Worm (Caenorhabditis elegans) whole organism, L4 larva: Measurements from ENCODE around the gene T08B6.4.

Experiments used
- D1046.2 ChIP-seq: fragments of 200-800 bp; sonication (Bioruptor generic); IDR thresholded peaks from 2 replicates; pipeline ENCODE4 v1.3.6; 2022; ENCODE audit warnings: missing genetic modification characterization, missing compliant biosample characterization
- F26F4.8 ChIP-seq: fragments of 200-800 bp; sonication (Bioruptor generic); conservative IDR thresholded peaks from 2 replicates; pipeline ENCODE4 v1.3.6; 2022; ENCODE audit warnings: missing genetic modification characterization, missing compliant biosample characterization
- T20F7.1 ChIP-seq: fragments of 200-800 bp; sonication (Bioruptor generic); optimal IDR thresholded peaks from 2 replicates; lab custom pipeline; 2018; ENCODE audit warnings: mild to moderate bottlenecking, missing genetic modification characterization, missing compliant biosample characterization
- T26A8.4 ChIP-seq: fragments of 200-800 bp; sonication (Bioruptor generic); IDR thresholded peaks from 2 replicates; pipeline ENCODE4 v1.3.6; 2022; ENCODE audit warnings: missing genetic modification characterization, missing compliant biosample characterization
- ZK546.5 ChIP-seq, 2 experiments: sonication (generic microtip); optimal IDR thresholded peaks; 2 replicates each; lab custom pipeline; 2017; ENCODE audit warnings: missing biosample characterization in 2 of 2, missing genetic modification characterization in 2 of 2
- aha-1 ChIP-seq: fragments of 150-350 bp; peaks from one replicate; lab custom pipeline; 2014; ENCODE audit warnings: missing biosample characterization, missing genetic modification characterization
- attf-4 ChIP-seq: sonication (generic microtip); optimal IDR thresholded peaks from 3 replicates; lab custom pipeline; 2017; ENCODE audit warnings: missing biosample characterization, missing genetic modification characterization
- cey-2 ChIP-seq: sonication (generic microtip); optimal IDR thresholded peaks from 3 replicates; lab custom pipeline; 2017; ENCODE audit warnings: missing genetic modification characterization, mild to moderate bottlenecking, missing compliant biosample characterization, antibody characterized with exemption, borderline replicate concordance; ENCODE audit not compliant: insufficient read depth
- ctbp-1 ChIP-seq: fragments of 200-800 bp; sonication (Bioruptor generic); IDR thresholded peaks from 2 replicates; pipeline ENCODE4 v1.3.6; 2022; ENCODE audit warnings: missing genetic modification reagents, missing genetic modification characterization, missing compliant biosample characterization
- daf-16 ChIP-seq, 3 experiments: sonication (generic microtip); optimal IDR thresholded peaks; 2 replicates each; lab custom pipeline; 2016 to 2017; ENCODE audit warnings: missing genetic modification characterization in 3 of 3, missing genetic modification reagents in 3 of 3, mild to moderate bottlenecking in 2 of 3, missing compliant biosample characterization in 2 of 3, missing biosample characterization in 1 of 3, moderate library complexity in 1 of 3
- dmd-6 ChIP-seq: fragments of 200-800 bp; sonication (Bioruptor generic); IDR thresholded peaks from 2 replicates; pipeline ENCODE4 v1.3.6; 2022; ENCODE audit warnings: missing genetic modification reagents, missing genetic modification characterization, missing compliant biosample characterization
- dve-1 ChIP-seq: sonication (generic microtip); optimal IDR thresholded peaks from 2 replicates; lab custom pipeline; 2017; ENCODE audit warnings: antibody characterized with exemption, mild to moderate bottlenecking, missing genetic modification characterization, missing compliant biosample characterization; ENCODE audit not compliant: insufficient read depth
- egl-43 ChIP-seq: fragments of 200-800 bp; sonication (Bioruptor generic); IDR thresholded peaks from 2 replicates; pipeline ENCODE4 v1.3.6; 2022; ENCODE audit warnings: missing genetic modification reagents, missing genetic modification characterization, missing compliant biosample characterization
- fkh-10 ChIP-seq: fragments of 150-350 bp; optimal IDR thresholded peaks from 2 replicates; lab custom pipeline; 2014; ENCODE audit warnings: missing biosample characterization, missing genetic modification reagents, missing genetic modification characterization
- hif-1 ChIP-seq, 2 experiments: sonication (generic microtip); optimal IDR thresholded peaks; 2 replicates each; lab custom pipeline; 2016 to 2017; ENCODE audit warnings: missing compliant biosample characterization in 2 of 2, missing genetic modification characterization in 2 of 2, missing genetic modification reagents in 2 of 2, missing genotype in 2 of 2, mild to moderate bottlenecking in 1 of 2
- hmg-1.1 ChIP-seq: fragments of 200-800 bp; sonication (Bioruptor generic); IDR thresholded peaks from 2 replicates; pipeline ENCODE4 v1.3.6; 2022; ENCODE audit warnings: missing genetic modification reagents, missing genetic modification characterization, missing compliant biosample characterization
- lin-13 ChIP-seq: fragments of 150-350 bp; optimal IDR thresholded peaks from 2 replicates; lab custom pipeline; 2014; ENCODE audit warnings: missing biosample characterization, missing genetic modification reagents, missing genetic modification characterization
- lin-39 ChIP-seq: fragments of 150-350 bp; optimal IDR thresholded peaks from 2 replicates; lab custom pipeline; 2014; ENCODE audit warnings: missing biosample characterization, missing genetic modification reagents, missing genetic modification characterization
- lir-3 ChIP-seq: sonication (generic microtip); optimal IDR thresholded peaks from 2 replicates; lab custom pipeline; 2016; ENCODE audit warnings: mild to moderate bottlenecking, missing genetic modification characterization, missing compliant biosample characterization
- lsy-2 ChIP-seq, 2 experiments: fragments of 150-350 bp in 1 of 2; sonication (generic microtip) in 1 of 2; optimal IDR thresholded peaks; 2 replicates each; lab custom pipeline; 2014 to 2017; ENCODE audit warnings: missing biosample characterization in 2 of 2, missing genetic modification characterization in 2 of 2
- nhr-10 ChIP-seq: fragments of 150-350 bp; optimal IDR thresholded peaks from 2 replicates; lab custom pipeline; 2014; ENCODE audit warnings: missing biosample characterization, missing genetic modification characterization
- nhr-102 ChIP-seq: sonication (generic microtip); optimal IDR thresholded peaks from 2 replicates; lab custom pipeline; 2016; ENCODE audit warnings: mild to moderate bottlenecking, missing genetic modification characterization, moderate library complexity, missing compliant biosample characterization
- nhr-111 ChIP-seq: fragments of 200-800 bp; sonication (Bioruptor generic); optimal IDR thresholded peaks from 2 replicates; lab custom pipeline; 2018; ENCODE audit warnings: mild to moderate bottlenecking, missing genetic modification characterization, missing compliant biosample characterization
- nhr-25 ChIP-seq: sonication (generic microtip); optimal IDR thresholded peaks from 2 replicates; lab custom pipeline; 2017; ENCODE audit warnings: missing genetic modification characterization, mild to moderate bottlenecking, missing compliant biosample characterization, antibody characterized with exemption, moderate library complexity, borderline replicate concordance; ENCODE audit not compliant: insufficient read depth
- nhr-28 ChIP-seq: fragments of 150-350 bp; optimal IDR thresholded peaks from 2 replicates; lab custom pipeline; 2014; ENCODE audit warnings: missing biosample characterization, missing genetic modification characterization
- nhr-42 ChIP-seq: fragments of 200-800 bp; sonication (Bioruptor generic); IDR thresholded peaks from 2 replicates; pipeline ENCODE4 v1.3.6; 2022; ENCODE audit warnings: missing genetic modification characterization, missing compliant biosample characterization
- nhr-48 ChIP-seq: sonication (generic microtip); optimal IDR thresholded peaks from 2 replicates; lab custom pipeline; 2016; ENCODE audit warnings: mild to moderate bottlenecking, missing genetic modification characterization, missing compliant biosample characterization
- pha-4 ChIP-seq, 2 experiments: fragments of 150-350 bp in 1 of 2; fragments of 200-800 bp in 1 of 2; sonication (Bioruptor generic) in 1 of 2; IDR thresholded peaks in 1 of 2; optimal IDR thresholded peaks in 1 of 2; 2 replicates each; pipeline versions ENCODE4 v1.3.6 to Lab custom; 2014 to 2022; ENCODE audit warnings: missing genetic modification characterization in 2 of 2, missing genetic modification reagents in 2 of 2, missing biosample characterization in 1 of 2, missing compliant biosample characterization in 1 of 2
- rbr-2 ChIP-seq: sonication (generic microtip); optimal IDR thresholded peaks from 2 replicates; lab custom pipeline; 2016; ENCODE audit warnings: missing genotype, missing genetic modification characterization, missing compliant biosample characterization
- saeg-2 ChIP-seq: fragments of 200-800 bp; sonication (Bioruptor generic); IDR thresholded peaks from 2 replicates; pipeline ENCODE4 v1.3.6; 2022; ENCODE audit warnings: missing genetic modification reagents, missing genetic modification characterization, missing compliant biosample characterization
- set-16 ChIP-seq: fragments of 200-800 bp; sonication (Bioruptor generic); IDR thresholded peaks from 2 replicates; pipeline ENCODE4 v1.3.6; 2022; ENCODE audit warnings: missing genetic modification reagents, missing genetic modification characterization, missing compliant biosample characterization
- snpc-1.2 ChIP-seq: fragments of 200-800 bp; sonication (Bioruptor generic); IDR thresholded peaks from 2 replicates; pipeline ENCODE4 v1.3.6; 2022; ENCODE audit warnings: missing genetic modification reagents, missing genetic modification characterization, missing compliant biosample characterization
- unc-130 ChIP-seq: sonication (generic microtip); optimal IDR thresholded peaks from 2 replicates; lab custom pipeline; 2016; ENCODE audit warnings: missing genetic modification reagents, missing genetic modification characterization, missing compliant biosample characterization
- zfp-2 ChIP-seq: sonication (generic microtip); optimal IDR thresholded peaks from 2 replicates; lab custom pipeline; 2016; ENCODE audit warnings: mild to moderate bottlenecking, missing genetic modification characterization, missing compliant biosample characterization

T08B6.4 gene

DNA sequence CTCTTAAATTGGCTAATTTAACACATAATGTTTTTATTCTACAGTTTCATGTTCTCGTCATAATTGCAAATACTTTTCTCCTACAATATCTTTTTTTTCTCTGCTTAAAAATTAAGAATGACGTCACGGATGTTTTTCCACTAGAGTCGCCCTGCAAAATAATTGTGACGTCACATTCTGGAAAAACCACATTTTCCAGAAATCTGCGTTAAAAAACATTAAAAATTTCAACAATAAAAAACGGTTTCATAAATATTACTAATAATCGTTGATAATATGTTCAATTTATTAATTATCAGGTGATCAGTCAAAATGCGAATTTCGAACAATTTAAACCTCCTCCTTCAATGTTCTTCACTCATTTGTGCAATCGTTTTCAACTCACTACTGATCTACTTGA is 21.5 kb upstream of the T08B6.4 start, which contains the start of gene str-166:
TSS of gene str-166 (plus strand) at position 301 of the 400 bp plus-strand sequence.
- TF ChIP-seq nhr-10 (tag; lab: Kevin White, UChicago) (no peak), hmg-1.1 (GFP tag; lab: Robert Waterston, UW) (no peak), nhr-25 (tag; lab: Kevin White, UChicago) (no peak), T26A8.4 (no peak), nhr-48 (tag; lab: Kevin White, UChicago) (no peak), set-16 (GFP tag; lab: Robert Waterston, UW) (no peak), dve-1 (tag; lab: Kevin White, UChicago) (no peak), ZK546.5 (tag; optimal IDR thresholded peaks at IDR 0.05; lab: Kevin White, UChicago) (no peak), nhr-42 (GFP tag; lab: Robert Waterston, UW) (no peak)

DNA sequence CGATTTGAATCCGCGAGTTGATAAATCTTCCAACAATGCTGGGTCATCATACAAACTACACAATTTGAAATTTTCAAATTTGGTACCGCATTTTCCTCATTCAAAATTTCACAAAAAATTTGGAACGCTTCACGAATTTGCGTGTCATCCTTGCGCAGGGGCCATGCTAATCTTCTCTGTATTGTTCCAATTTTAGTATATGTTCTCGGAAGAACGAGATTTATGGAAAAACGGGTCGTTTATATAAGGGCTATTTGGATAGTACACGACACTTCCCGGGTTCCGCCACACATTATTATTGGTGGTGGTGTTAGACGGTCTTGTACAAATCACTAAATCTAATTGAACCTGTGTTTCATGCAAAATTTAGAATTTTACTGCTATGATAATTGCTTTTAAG is 20.1 kb upstream of the T08B6.4 start:
- no peak for TF ChIP-seq dmd-6
- no peak for TF ChIP-seq fkh-10
- no peak for TF ChIP-seq nhr-25 (tag; lab: Kevin White, UChicago)
- TF ChIP-seq F26F4.8 (GFP tag; lab: Robert Waterston, UW), result peak; percentile 66; the same call in 1 of the 2 replicates
- peak; percentile 96 for TF ChIP-seq snpc-1.2
- TF ChIP-seq nhr-28, result no peak
- no peak for TF ChIP-seq D1046.2 (GFP tag; lab: Robert Waterston, UW)
- no peak for TF ChIP-seq rbr-2 (tag; lab: Kevin White, UChicago)

DNA sequence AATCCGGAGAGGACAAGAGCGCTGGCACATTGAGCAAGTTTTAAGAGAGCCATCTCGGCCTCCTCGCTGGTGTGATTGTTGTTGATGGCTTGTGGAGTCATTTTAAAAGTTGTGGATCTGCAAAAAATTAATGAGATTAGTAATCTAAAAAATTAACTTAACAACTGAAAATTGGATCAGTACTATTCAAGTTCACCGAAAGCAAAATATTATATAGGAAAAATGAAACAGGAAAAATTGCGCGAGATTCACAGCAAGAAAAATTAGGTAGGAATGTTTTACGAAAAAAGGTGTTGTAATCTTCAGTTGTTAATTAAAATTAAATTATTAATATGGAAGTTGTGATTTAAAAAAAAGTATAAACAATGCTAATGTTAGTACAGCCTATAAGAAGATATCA is 18.2 kb upstream of the T08B6.4 start, which contains the start of gene T08B6.1:
TSS of gene T08B6.1 (minus strand) at position 101 of the 400 bp plus-strand sequence.
- TF ChIP-seq nhr-102 (tag; lab: Kevin White, UChicago) (no peak), daf-16 (GFP tag; optimal IDR thresholded peaks at IDR 0.05; lab: Kevin White, UChicago) (no peak), daf-16 (tag; optimal IDR thresholded peaks at IDR 0.05; lab: Kevin White, UChicago) (no peak), ZK546.5 (tag; optimal IDR thresholded peaks at IDR 0.05; lab: Kevin White, UChicago) (no peak), pha-4 (GFP tag; IDR thresholded peaks at IDR 0.05; lab: Robert Waterston, UW) (no peak), pha-4 (tag; optimal IDR thresholded peaks at IDR 0.05; lab: Kevin White, UChicago) (no peak), attf-4 (tag; lab: Kevin White, UChicago) (no peak), egl-43 (no peak), hif-1 (tag; optimal IDR thresholded peaks at IDR 0.05; lab: Kevin White, UChicago) (no peak), nhr-111 (GFP tag; lab: Kevin White, UChicago) (no peak), cey-2 (tag; lab: Kevin White, UChicago) (no peak), lir-3 (tag; lab: Kevin White, UChicago) (no peak), nhr-10 (tag; lab: Kevin White, UChicago) (no peak), lin-39 (tag; lab: Kevin White, UChicago) (no peak)

DNA sequence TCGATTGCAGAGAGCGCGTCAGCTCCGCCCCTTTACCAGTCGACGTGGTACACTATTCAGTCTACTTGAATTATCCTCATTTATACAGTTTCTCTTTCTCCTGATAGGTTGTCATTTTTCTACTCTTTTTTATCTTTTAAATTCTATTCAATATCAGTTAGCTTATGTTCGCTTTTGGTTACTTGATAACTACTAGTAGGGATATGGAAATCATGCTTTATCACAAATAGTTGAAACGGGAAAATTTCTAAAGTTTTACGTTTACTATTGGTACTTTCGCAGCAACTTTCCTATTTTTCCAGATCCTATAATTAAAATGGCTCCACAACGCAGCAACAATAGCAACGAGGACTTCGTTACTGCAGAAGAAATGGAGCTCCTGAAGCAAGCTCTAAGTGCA is 15.9 kb upstream of the T08B6.4 start, which contains the start of gene sgnh-1:
TSS of gene sgnh-1 (plus strand) at position 301 of the 400 bp plus-strand sequence.
- TF ChIP-seq T20F7.1 (GFP tag; lab: Kevin White, UChicago) (no peak), nhr-25 (tag; lab: Kevin White, UChicago) (no peak), lsy-2 (tag; optimal IDR thresholded peaks at IDR 0.05; lab: Kevin White, UChicago) (no peak), zfp-2 (no peak), unc-130 (no peak), aha-1 (no peak), ctbp-1 (GFP tag; lab: Robert Waterston, UW) (no peak), saeg-2 (GFP tag; lab: Robert Waterston, UW) (no peak), lin-13 (GFP tag; lab: Kevin White, UChicago) (no peak)
